Fruit fly (Drosophila melanogaster): Measurements from ENCODE around the gene CG11760.

Gene CG11760

DNA sequence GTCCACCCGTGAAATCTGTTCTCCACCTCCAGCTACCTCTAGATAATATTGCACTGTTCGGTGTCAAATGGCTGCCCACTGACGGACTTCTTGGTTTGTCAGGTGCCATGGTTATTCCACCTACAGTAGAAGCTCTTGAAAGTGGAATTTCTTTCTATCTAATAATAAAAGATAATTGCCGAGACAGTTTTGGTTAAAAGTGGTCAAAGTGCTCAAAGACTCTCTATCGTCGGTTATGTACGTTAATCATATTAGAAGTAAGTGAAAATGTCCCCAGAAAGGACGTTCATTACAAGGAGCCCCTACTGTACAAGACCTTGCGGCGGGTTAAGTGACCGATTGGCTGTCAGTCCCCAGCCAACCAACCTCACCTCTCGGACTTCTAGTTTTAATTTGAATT lies 25.2 kb downstream of the CG11760 start (continued):
- TF ChIP-seq CG1024 (GFP tag; IDR thresholded peaks at IDR 0.05) (no peak), chinmo (GFP tag; IDR thresholded peaks at IDR 0.05; ENCODE audit: partially characterized antibody) (0 out of 4 replicates have a peak, but pooled peaks have one; percentile 17), bigmax (GFP tag; optimal IDR thresholded peaks at IDR 0.05) (no peak), CG10565 (GFP tag; optimal IDR thresholded peaks at IDR 0.05) (no peak), BtbVII (GFP tag; optimal IDR thresholded peaks at IDR 0.05) (peak; percentile 51), CG17359 (tag; optimal IDR thresholded peaks at IDR 0.05) (peak; percentile 48), pfk (GFP tag; optimal IDR thresholded peaks at IDR 0.05) (no peak), chif (GFP tag; optimal IDR thresholded peaks at IDR 0.05) (peak in 1 of 2 experiments; percentile 45), vfl (GFP tag; optimal IDR thresholded peaks at IDR 0.05) (peak; percentile 8), CG12219 (GFP tag; optimal IDR thresholded peaks at IDR 0.05) (peak; percentile 39), Bgb (GFP tag; IDR thresholded peaks at IDR 0.05; ENCODE audit: partially characterized antibody) (no peak), tna (GFP tag; IDR thresholded peaks at IDR 0.05; ENCODE audit: partially characterized antibody) (no peak), en (GFP tag; optimal IDR thresholded peaks at IDR 0.05) (no peak), CG6765 (GFP tag; optimal IDR thresholded peaks at IDR 0.05) (no peak), CG2875 (GFP tag; optimal IDR thresholded peaks at IDR 0.05) (no peak), CG34376 (GFP tag; optimal IDR thresholded peaks at IDR 0.05) (no peak), Ptx1 (GFP tag; IDR thresholded peaks at IDR 0.05) (peak; percentile 77), phol (tag; optimal IDR thresholded peaks at IDR 0.05) (peak; percentile 37), Asciz (GFP tag; optimal IDR thresholded peaks at IDR 0.05) (no peak), oc (tag; optimal IDR thresholded peaks at IDR 0.05) (no peak), CG5245 (GFP tag; optimal IDR thresholded peaks at IDR 0.05) (no peak), CG2712 (tag; optimal IDR thresholded peaks at IDR 0.05) (peak; percentile 59), CG11398 (GFP tag; optimal IDR thresholded peaks at IDR 0.05) (no peak), yki (optimal IDR thresholded peaks at IDR 0.05) (no peak), fd64A (GFP tag; optimal IDR thresholded peaks at IDR 0.05) (no peak), CG4730 (GFP tag; IDR thresholded peaks at IDR 0.05) (0 out of 2 replicates have a peak, but pooled peaks have one; percentile 29), Bdp1 (GFP tag; optimal IDR thresholded peaks at IDR 0.05) (no peak), lola (GFP tag; optimal IDR thresholded peaks at IDR 0.05) (no peak), cad (GFP tag; optimal IDR thresholded peaks at IDR 0.05) (no peak), CG11247 (GFP tag; IDR thresholded peaks at IDR 0.05) (peak; percentile 41; the same call in 1 of the 2 replicates), br (optimal IDR thresholded peaks at IDR 0.05) (no peak), tio (GFP tag; optimal IDR thresholded peaks at IDR 0.05) (peak; percentile 26), CG12659 (GFP tag; optimal IDR thresholded peaks at IDR 0.05) (peak; percentile 11), pzg (GFP tag; optimal IDR thresholded peaks at IDR 0.05) (no peak), CG8944 (GFP tag; optimal IDR thresholded peaks at IDR 0.05) (peak; percentile 51), CG11696 (GFP tag; IDR thresholded peaks at IDR 0.05) (no peak), Doc3 (GFP tag; IDR thresholded peaks at IDR 0.05; ENCODE audit: partially characterized antibody) (no peak), bsh (GFP tag; optimal IDR thresholded peaks at IDR 0.05) (peak in 1 of 2 experiments; percentile 57), Tbp (GFP tag; optimal IDR thresholded peaks at IDR 0.05) (no peak), CG3065 (GFP tag; optimal IDR thresholded peaks at IDR 0.05) (no peak), Fer3 (tag; optimal IDR thresholded peaks at IDR 0.05) (no peak), CG6689 (GFP tag; IDR thresholded peaks at IDR 0.05) (peak; percentile 61), salm (tag; optimal IDR thresholded peaks at IDR 0.05) (no peak), CG11695 (GFP tag; IDR thresholded peaks at IDR 0.05) (peak; percentile 42; the same call in 2 of the 3 replicates), CG6854 (GFP tag; optimal IDR thresholded peaks at IDR 0.05) (no peak), CG2678 (tag; optimal IDR thresholded peaks at IDR 0.05) (peak; percentile 57), CrebB (tag; optimal IDR thresholded peaks at IDR 0.05) (no peak), grn (GFP tag; optimal IDR thresholded peaks at IDR 0.05) (no peak), CG2120 (GFP tag; optimal IDR thresholded peaks at IDR 0.05) (peak; percentile 63), lmd (GFP tag; IDR thresholded peaks at IDR 0.05) (peak; percentile 47; the same call in 1 of the 2 replicates), CG6654 (GFP tag; optimal IDR thresholded peaks at IDR 0.05) (no peak)
